Fruit fly (Drosophila melanogaster): Measurements from ENCODE around the gene Acbp2.
A peak's percentile ranks its signal among the peaks of the same experiment; 100 is the strongest.

Gene Acbp2

dm6 chr3L:7132593-7132992 is 930 bp downstream of the Acbp2 start:
- no peak for TF ChIP-seq CG4496 (GFP tag; IDR thresholded peaks at IDR 0.05)

DNA sequence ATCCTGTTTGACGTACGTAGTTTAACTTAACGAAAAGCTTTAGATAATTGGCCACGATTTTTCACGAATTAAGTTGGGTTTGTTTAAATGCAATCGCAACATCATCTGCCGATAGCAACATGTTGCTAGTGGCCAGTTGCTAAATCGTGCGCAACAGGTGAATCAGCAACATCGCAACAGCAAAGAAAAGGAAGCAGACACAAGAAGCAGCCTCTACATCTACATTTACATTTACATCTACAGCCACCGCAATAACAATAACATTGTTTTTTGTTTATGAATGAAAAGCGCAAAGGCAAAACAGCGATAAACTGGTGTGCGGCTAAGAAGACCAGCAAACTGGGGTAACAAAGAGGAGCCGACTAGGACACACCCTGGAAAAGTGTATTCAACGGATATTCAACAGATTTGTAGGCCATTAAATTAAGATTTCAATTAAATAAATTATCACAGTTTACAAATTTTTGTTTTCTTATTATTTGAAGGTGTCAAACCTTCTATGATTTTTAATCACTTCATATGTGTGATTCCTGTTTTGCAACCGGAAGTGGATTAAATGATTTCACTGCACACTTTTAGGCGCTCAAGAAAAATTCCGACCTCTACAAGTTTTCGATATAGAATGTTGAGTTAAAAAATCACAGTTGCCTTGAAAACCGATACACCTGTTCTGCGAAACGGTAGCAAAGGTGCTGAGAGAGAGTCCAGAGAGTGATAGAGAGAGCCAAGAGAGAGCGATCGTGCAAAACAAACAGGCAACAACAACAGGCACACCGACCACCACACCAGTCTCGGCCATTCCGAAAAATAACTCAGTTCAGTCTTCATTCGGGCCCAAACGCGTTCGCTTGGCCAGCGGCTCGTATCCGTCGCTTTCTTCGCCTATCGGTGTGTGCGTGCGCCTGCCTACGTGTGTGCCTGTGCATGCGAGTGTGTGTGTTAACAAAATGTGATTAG is 2.3 kb downstream of the Acbp2 start, which contains the start of gene melt:
Gene melt (plus strand): TSS at position 818 of the 957 bp plus-strand sequence.
- TF ChIP-seq fd96Ca (GFP tag; IDR thresholded peaks at IDR 0.05): peak; percentile 75
- peak; percentile 93 for TF ChIP-seq CG14655 (GFP tag; optimal IDR thresholded peaks at IDR 0.05)
- TF ChIP-seq EcR (GFP tag; optimal IDR thresholded peaks at IDR 0.05): no peak
- TF ChIP-seq CG34367 (tag; optimal IDR thresholded peaks at IDR 0.05): peak; percentile 73
- peak; percentile 38 for TF ChIP-seq CG13204 (GFP tag; optimal IDR thresholded peaks at IDR 0.05)
- TF ChIP-seq CG8301 (tag; optimal IDR thresholded peaks at IDR 0.05): peak; percentile 90
- TF ChIP-seq rn (GFP tag; IDR thresholded peaks at IDR 0.05): no peak
- TF ChIP-seq CG12605 (GFP tag; IDR thresholded peaks at IDR 0.05): no peak; the same call in 1 of the 2 replicates
- TF ChIP-seq CG15710 (tag; optimal IDR thresholded peaks at IDR 0.05): peak; percentile 81
- TF ChIP-seq Pif1B (GFP tag; optimal IDR thresholded peaks at IDR 0.05): peak; percentile 89
- TF ChIP-seq CG9948 (tag; optimal IDR thresholded peaks at IDR 0.05): peak; percentile 81
- peak; percentile 72 for TF ChIP-seq CG17806 (tag; optimal IDR thresholded peaks at IDR 0.05)
- TF ChIP-seq D1 (tag; optimal IDR thresholded peaks at IDR 0.05): peak; percentile 73
- TF ChIP-seq CG32121 (GFP tag; IDR thresholded peaks at IDR 0.05): peak; percentile 69
- TF ChIP-seq CG10348 (GFP tag; IDR thresholded peaks at IDR 0.05): peak; percentile 12; the same call in 1 of the 2 replicates
- peak; percentile 87 for TF ChIP-seq CG8159 (tag; optimal IDR thresholded peaks at IDR 0.05)
- TF ChIP-seq Pif1A (GFP tag; optimal IDR thresholded peaks at IDR 0.05): peak; percentile 91
- peak; percentile 75 for TF ChIP-seq CG4496 (GFP tag; IDR thresholded peaks at IDR 0.05)
- TF ChIP-seq Snoo (tag; optimal IDR thresholded peaks at IDR 0.05): peak; percentile 87
- TF ChIP-seq Ets98B (GFP tag; IDR thresholded peaks at IDR 0.05): peak; percentile 54
- no peak for TF ChIP-seq gl (tag; optimal IDR thresholded peaks at IDR 0.05)

- TF ChIP-seq CG34367 (tag; optimal IDR thresholded peaks at IDR 0.05) (peak; percentile 58), gl (tag; optimal IDR thresholded peaks at IDR 0.05) (peak; percentile 85), Snoo (tag; optimal IDR thresholded peaks at IDR 0.05) (no peak), CG8301 (tag; optimal IDR thresholded peaks at IDR 0.05) (no peak), Ets98B (GFP tag; IDR thresholded peaks at IDR 0.05) (peak; percentile 53), D1 (tag; optimal IDR thresholded peaks at IDR 0.05) (no peak), CG17806 (tag; optimal IDR thresholded peaks at IDR 0.05) (peak; percentile 49), CG15710 (tag; optimal IDR thresholded peaks at IDR 0.05) (peak; percentile 50), fd96Ca (GFP tag; IDR thresholded peaks at IDR 0.05) (peak; percentile 59; the same call in 1 of the 3 replicates), CG9948 (tag; optimal IDR thresholded peaks at IDR 0.05) (peak; percentile 10), EcR (GFP tag; optimal IDR thresholded peaks at IDR 0.05) (no peak), Pif1A (GFP tag; optimal IDR thresholded peaks at IDR 0.05) (peak; percentile 41), CG32121 (GFP tag; IDR thresholded peaks at IDR 0.05) (no peak), Pif1B (GFP tag; optimal IDR thresholded peaks at IDR 0.05) (no peak), CG14655 (GFP tag; optimal IDR thresholded peaks at IDR 0.05) (no peak), CG10348 (GFP tag; IDR thresholded peaks at IDR 0.05) (no peak), CG13204 (GFP tag; optimal IDR thresholded peaks at IDR 0.05) (peak; percentile 58), CG4496 (GFP tag; IDR thresholded peaks at IDR 0.05) (peak; percentile 86), CG8159 (tag; optimal IDR thresholded peaks at IDR 0.05) (peak; percentile 42), CG12605 (GFP tag; IDR thresholded peaks at IDR 0.05) (peak; percentile 78), rn (GFP tag; IDR thresholded peaks at IDR 0.05) (no peak)
Measured at dm6 chr3L:7134818-7135217, 3.2 kb downstream of the Acbp2 start.

DNA sequence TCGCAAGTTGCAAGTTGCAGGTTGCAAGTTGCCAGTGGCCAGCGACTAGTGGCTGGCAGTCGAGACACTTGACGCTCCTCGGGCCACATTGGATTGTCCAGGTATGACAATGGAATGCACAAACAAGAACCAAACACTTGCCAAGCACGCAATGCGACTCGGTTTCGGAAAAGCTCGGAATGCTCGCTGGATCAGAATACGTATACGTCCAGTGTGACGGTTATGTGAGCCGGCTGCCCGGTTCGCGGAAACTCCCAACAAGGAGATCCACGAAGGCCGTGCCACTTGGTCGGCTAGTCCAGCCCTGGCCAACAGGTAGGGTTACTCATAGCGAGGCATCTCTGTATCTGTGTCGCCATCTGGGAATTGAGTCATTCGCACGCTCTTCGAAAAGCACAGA is 5.0 kb downstream of the Acbp2 start:
- TF ChIP-seq CG4496 (GFP tag; IDR thresholded peaks at IDR 0.05) (peak; percentile 83), fd96Ca (GFP tag; IDR thresholded peaks at IDR 0.05) (0 out of 3 replicates have a peak, but pooled peaks have one; percentile 30), CG8301 (tag; optimal IDR thresholded peaks at IDR 0.05) (no peak), CG14655 (GFP tag; optimal IDR thresholded peaks at IDR 0.05) (no peak)

DNA sequence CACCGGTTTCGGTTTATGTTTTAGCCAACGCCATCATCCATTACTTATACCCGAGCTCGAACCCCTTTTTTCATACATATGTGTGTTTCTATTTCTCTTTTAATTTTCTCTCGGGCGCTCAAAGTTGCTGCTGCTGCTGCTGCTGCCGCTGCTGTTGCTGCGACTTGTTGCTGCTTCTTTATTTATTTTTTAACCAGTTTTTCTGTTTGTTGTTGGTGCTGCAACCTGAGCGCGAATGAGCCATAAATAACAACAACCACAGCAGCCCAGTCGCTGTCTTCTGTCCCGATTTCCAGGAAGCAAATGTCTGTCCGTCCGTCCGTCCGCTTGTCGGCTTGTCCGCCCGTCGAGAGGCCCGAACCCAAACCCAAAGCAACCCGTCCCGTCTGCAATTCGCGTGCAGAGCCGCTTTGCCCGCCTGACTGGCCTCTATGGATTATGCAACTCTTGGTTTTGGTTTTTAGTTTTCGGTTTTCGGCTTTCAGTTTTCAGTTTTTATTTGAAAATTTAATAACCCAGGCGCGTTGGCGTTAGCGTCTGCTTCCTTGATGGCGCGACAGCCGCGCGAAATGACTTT is 6.0 kb downstream of the Acbp2 start:
- TF ChIP-seq fd96Ca (GFP tag; IDR thresholded peaks at IDR 0.05) (peak; percentile 23; the same call in 1 of the 3 replicates), CG13204 (GFP tag; optimal IDR thresholded peaks at IDR 0.05) (peak; percentile 87), CG4496 (GFP tag; IDR thresholded peaks at IDR 0.05) (peak; percentile 9; the same call in 1 of the 3 replicates), CG10348 (GFP tag; IDR thresholded peaks at IDR 0.05) (no peak), CG14655 (GFP tag; optimal IDR thresholded peaks at IDR 0.05) (no peak), gl (tag; optimal IDR thresholded peaks at IDR 0.05) (no peak), CG12605 (GFP tag; IDR thresholded peaks at IDR 0.05) (0 out of 2 replicates have a peak, but pooled peaks have one; percentile 29), EcR (GFP tag; optimal IDR thresholded peaks at IDR 0.05) (peak; percentile 39)

DNA sequence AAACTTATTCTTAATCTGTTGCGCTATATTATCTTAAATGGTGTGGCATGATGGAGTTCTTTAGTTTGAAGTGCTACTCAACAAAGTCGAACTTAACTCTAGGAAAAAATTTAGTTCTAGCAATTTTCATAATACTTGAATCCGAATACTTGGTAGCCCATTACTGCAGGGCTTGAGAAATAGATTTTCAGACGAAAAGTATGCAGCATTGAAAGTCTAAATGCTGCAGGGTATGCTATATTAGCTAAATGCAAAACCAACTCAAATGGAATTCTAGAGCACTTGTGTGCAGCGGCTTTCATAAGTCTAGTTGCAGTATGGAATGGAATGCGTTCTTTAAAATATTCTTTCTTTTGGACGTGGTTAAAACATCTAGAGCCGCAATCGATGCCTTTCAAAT is 11.6 kb downstream of the Acbp2 start:
- TF ChIP-seq CG8159 (tag; optimal IDR thresholded peaks at IDR 0.05): no peak
- TF ChIP-seq Pif1A (GFP tag; optimal IDR thresholded peaks at IDR 0.05): no peak
- TF ChIP-seq D1 (tag; optimal IDR thresholded peaks at IDR 0.05): no peak
- TF ChIP-seq CG10348 (GFP tag; IDR thresholded peaks at IDR 0.05): no peak
- TF ChIP-seq CG17806 (tag; optimal IDR thresholded peaks at IDR 0.05): no peak
- TF ChIP-seq CG34367 (tag; optimal IDR thresholded peaks at IDR 0.05): no peak
- no peak for TF ChIP-seq CG4496 (GFP tag; IDR thresholded peaks at IDR 0.05)
- TF ChIP-seq CG9948 (tag; optimal IDR thresholded peaks at IDR 0.05): no peak
